Fruit fly (Drosophila melanogaster) whole organism, prepupa: ENCODE results near the gene Sps2.

ENCODE experiments used
- CG11294 ChIP-seq: fragments of 200-800 bp; sonication (Bioruptor generic); IDR thresholded peaks from 2 replicates; pipeline ENCODE4 v1.3.6; 2022; ENCODE audit warnings: missing biosample characterization, missing genetic modification characterization
- CG11902 ChIP-seq: fragments of 200-800 bp; sonication (Bioruptor generic); optimal IDR thresholded peaks from 3 replicates; lab custom pipeline; 2016; ENCODE audit warnings: missing biosample characterization, missing genetic modification characterization
- CG34406 ChIP-seq: fragments of 200-800 bp; sonication (Bioruptor generic); optimal IDR thresholded peaks from 3 replicates; lab custom pipeline; 2016; ENCODE audit warnings: missing biosample characterization, missing genetic modification characterization
- CG4318 ChIP-seq: fragments of 200-800 bp; sonication (Bioruptor generic); optimal IDR thresholded peaks from 3 replicates; lab custom pipeline; 2017; ENCODE audit warnings: missing biosample characterization, mild to moderate bottlenecking, missing genetic modification characterization
- CG6808 ChIP-seq: fragments of 200-800 bp; sonication (Bioruptor generic); optimal IDR thresholded peaks from 3 replicates; lab custom pipeline; 2017; ENCODE audit warnings: missing biosample characterization, missing genetic modification characterization, mild to moderate bottlenecking, moderate library complexity, missing genetic modification reagents
- CG8119 ChIP-seq: fragments of 200-800 bp; sonication (Bioruptor generic); IDR thresholded peaks from 3 replicates; pipeline ENCODE4 v1.3.6; 2022; ENCODE audit warnings: missing biosample characterization, missing genetic modification characterization
- CG8319 ChIP-seq: fragments of 200-800 bp; sonication (Bioruptor generic); optimal IDR thresholded peaks from 3 replicates; lab custom pipeline; 2016; ENCODE audit warnings: missing biosample characterization, missing genetic modification characterization
- CG9139 ChIP-seq: fragments of 200-800 bp; sonication (Bioruptor generic); optimal IDR thresholded peaks from 3 replicates; lab custom pipeline; 2017; ENCODE audit warnings: missing biosample characterization, mild to moderate bottlenecking, missing genetic modification characterization
- OdsH ChIP-seq: fragments of 200-800 bp; sonication (Bioruptor generic); optimal IDR thresholded peaks from 3 replicates; lab custom pipeline; 2016; ENCODE audit warnings: missing biosample characterization, missing genetic modification characterization
- fd59A ChIP-seq: fragments of 200-800 bp; sonication (Bioruptor generic); optimal IDR thresholded peaks from 2 replicates; lab custom pipeline; 2017; ENCODE audit warnings: missing biosample characterization, mild to moderate bottlenecking, missing genetic modification characterization, missing genetic modification reagents
- lz ChIP-seq: fragments of 200-800 bp; sonication (Bioruptor generic); optimal IDR thresholded peaks from 3 replicates; lab custom pipeline; 2016; ENCODE audit warnings: missing biosample characterization, missing genetic modification characterization
- net ChIP-seq: fragments of 200-800 bp; sonication (Bioruptor generic); optimal IDR thresholded peaks from 3 replicates; lab custom pipeline; 2016; ENCODE audit warnings: missing biosample characterization, missing genetic modification characterization
- pdm3 ChIP-seq: fragments of 200-800 bp; sonication (Bioruptor generic); optimal IDR thresholded peaks from 3 replicates; lab custom pipeline; 2016; ENCODE audit warnings: missing biosample characterization, missing genetic modification characterization
- spab ChIP-seq: fragments of 200-800 bp; sonication (Bioruptor generic); optimal IDR thresholded peaks from 2 replicates; lab custom pipeline; 2017; ENCODE audit warnings: missing biosample characterization, mild to moderate bottlenecking, missing genetic modification characterization, missing genetic modification reagents

DNA sequence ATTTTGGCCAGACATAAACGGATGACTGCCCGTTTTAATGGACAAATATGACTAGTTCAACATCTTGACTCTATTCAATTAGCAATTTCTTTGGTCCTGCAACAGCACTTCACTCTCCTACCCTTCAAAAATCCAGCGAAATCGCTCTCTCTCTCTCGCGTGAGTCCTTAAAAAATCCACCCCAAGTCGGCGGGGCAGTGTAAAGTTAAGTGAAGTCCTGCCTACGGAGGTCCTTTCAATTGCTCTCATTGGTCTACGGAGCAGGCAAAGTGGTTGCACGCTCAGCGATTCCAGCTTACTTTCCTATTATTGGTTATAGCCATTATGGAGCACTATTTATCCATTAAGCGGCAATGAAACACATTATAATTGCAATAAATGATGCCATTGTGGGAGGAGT, 11.5 kb downstream of the Sps2 start, which contains the start of gene CG34367:
- TF ChIP-seq fd59A (no peak), CG11902 (GFP tag; lab: Kevin White, UChicago) (no peak), CG34406 (GFP tag; lab: Kevin White, UChicago) (no peak), CG8119 (GFP tag; lab: Robert Waterston, UW) (no peak), CG8319 (GFP tag; lab: Kevin White, UChicago) (no peak), CG11294 (GFP tag; lab: Robert Waterston, UW) (no peak), spab (GFP tag; lab: Kevin White, UChicago) (no peak), OdsH (GFP tag; lab: Kevin White, UChicago) (no peak), lz (GFP tag; lab: Kevin White, UChicago) (no peak), net (GFP tag; lab: Kevin White, UChicago) (no peak), pdm3 (GFP tag; lab: Kevin White, UChicago) (no peak), CG9139 (GFP tag; lab: Kevin White, UChicago) (no peak), CG4318 (GFP tag; lab: Kevin White, UChicago) (no peak), CG6808 (no peak)
